Fruit fly (Drosophila melanogaster) whole organism, prepupa: Measurements from ENCODE around the gene CG13108.
A peak's percentile ranks its signal among the peaks of the same experiment; 100 is the strongest.

ENCODE experiments used
- CG11294 ChIP-seq: fragments of 200-800 bp; sonication (Bioruptor generic); IDR thresholded peaks from 2 replicates; pipeline ENCODE4 v1.3.6; 2022; ENCODE audit warnings: missing biosample characterization, missing genetic modification characterization
- CG11902 ChIP-seq: fragments of 200-800 bp; sonication (Bioruptor generic); optimal IDR thresholded peaks from 3 replicates; lab custom pipeline; 2016; ENCODE audit warnings: missing biosample characterization, missing genetic modification characterization
- CG15336 ChIP-seq: fragments of 200-800 bp; sonication (Bioruptor generic); IDR thresholded peaks from 2 replicates; pipeline ENCODE4 v1.3.6; 2022; ENCODE audit warnings: missing biosample characterization, missing genetic modification characterization
- CG1621 ChIP-seq: fragments of 200-800 bp; sonication (Bioruptor generic); optimal IDR thresholded peaks from 3 replicates; lab custom pipeline; 2018; ENCODE audit warnings: missing biosample characterization, mild to moderate bottlenecking, missing genetic modification characterization
- CG16779 ChIP-seq: fragments of 200-800 bp; sonication (Bioruptor generic); optimal IDR thresholded peaks from 3 replicates; lab custom pipeline; 2017; ENCODE audit warnings: missing biosample characterization, mild to moderate bottlenecking, missing genetic modification characterization
- CG3032 ChIP-seq: fragments of 200-800 bp; optimal IDR thresholded peaks from 2 replicates; lab custom pipeline; 2019; ENCODE audit warnings: missing biosample characterization, mild to moderate bottlenecking, missing genetic modification characterization, moderate library complexity
- CG32006 ChIP-seq: fragments of 200-800 bp; sonication (Bioruptor generic); optimal IDR thresholded peaks from 3 replicates; lab custom pipeline; 2017; ENCODE audit warnings: missing biosample characterization, mild to moderate bottlenecking, missing genetic modification characterization
- CG4318 ChIP-seq: fragments of 200-800 bp; sonication (Bioruptor generic); optimal IDR thresholded peaks from 3 replicates; lab custom pipeline; 2017; ENCODE audit warnings: missing biosample characterization, mild to moderate bottlenecking, missing genetic modification characterization
- CG6163 ChIP-seq: fragments of 200-800 bp; sonication (Bioruptor generic); IDR thresholded peaks from 3 replicates; pipeline ENCODE4 v1.3.6; 2022; ENCODE audit warnings: missing biosample characterization, missing genetic modification characterization
- CG6276 ChIP-seq: fragments of 200-800 bp; sonication (Bioruptor generic); optimal IDR thresholded peaks from 2 replicates; lab custom pipeline; 2017; ENCODE audit warnings: missing biosample characterization, mild to moderate bottlenecking, missing genetic modification characterization
- CG6808 ChIP-seq: fragments of 200-800 bp; sonication (Bioruptor generic); optimal IDR thresholded peaks from 3 replicates; lab custom pipeline; 2017; ENCODE audit warnings: missing biosample characterization, missing genetic modification characterization, mild to moderate bottlenecking, moderate library complexity, missing genetic modification reagents
- CG6854 ChIP-seq: fragments of 200-800 bp; sonication (Bioruptor generic); optimal IDR thresholded peaks from 2 replicates; lab custom pipeline; 2017; ENCODE audit warnings: missing biosample characterization, mild to moderate bottlenecking, missing genetic modification characterization
- CG7368 ChIP-seq: fragments of 200-800 bp; sonication (Bioruptor generic); optimal IDR thresholded peaks from 3 replicates; lab custom pipeline; 2016; ENCODE audit warnings: missing biosample characterization, missing genetic modification characterization
- CG8119 ChIP-seq: fragments of 200-800 bp; sonication (Bioruptor generic); IDR thresholded peaks from 3 replicates; pipeline ENCODE4 v1.3.6; 2022; ENCODE audit warnings: missing biosample characterization, missing genetic modification characterization
- CG8632 ChIP-seq: fragments of 200-800 bp; sonication (Bioruptor generic); optimal IDR thresholded peaks from 3 replicates; lab custom pipeline; 2016; ENCODE audit warnings: missing biosample characterization, missing genetic modification characterization
- CG9139 ChIP-seq: fragments of 200-800 bp; sonication (Bioruptor generic); optimal IDR thresholded peaks from 3 replicates; lab custom pipeline; 2017; ENCODE audit warnings: missing biosample characterization, mild to moderate bottlenecking, missing genetic modification characterization
- Eip75B ChIP-seq: fragments of 200-800 bp; sonication (Bioruptor generic); optimal IDR thresholded peaks from 3 replicates; lab custom pipeline; 2016; ENCODE audit warnings: missing biosample characterization, missing genetic modification characterization
- Eip78C ChIP-seq: fragments of 200-800 bp; sonication (Bioruptor generic); peaks from one replicate; lab custom pipeline; 2016; ENCODE audit warnings: missing biosample characterization, missing genetic modification characterization
- Eip93F ChIP-seq: fragments of 200-800 bp; sonication (Bioruptor generic); optimal IDR thresholded peaks from 2 replicates; lab custom pipeline; 2016; ENCODE audit warnings: missing biosample characterization, mild to moderate bottlenecking, missing genetic modification characterization
- Gug ChIP-seq: fragments of 200-800 bp; sonication (Bioruptor generic); IDR thresholded peaks from 2 replicates; pipeline ENCODE4 v1.3.6; 2022; ENCODE audit warnings: missing biosample characterization, missing genetic modification characterization
- Hr4 ChIP-seq: fragments of 200-800 bp; sonication (Bioruptor generic); optimal IDR thresholded peaks from 3 replicates; lab custom pipeline; 2016; ENCODE audit warnings: missing biosample characterization, missing genetic modification characterization
- Met ChIP-seq: fragments of 200-800 bp; sonication (Bioruptor generic); optimal IDR thresholded peaks from 3 replicates; lab custom pipeline; 2016; ENCODE audit warnings: missing biosample characterization, missing genetic modification characterization
- Smox ChIP-seq: fragments of 200-800 bp; sonication (Bioruptor generic); optimal IDR thresholded peaks from 3 replicates; lab custom pipeline; 2016; ENCODE audit warnings: missing biosample characterization, missing genetic modification characterization
- Sox102F ChIP-seq: fragments of 200-800 bp; sonication (Bioruptor generic); optimal IDR thresholded peaks from 2 replicates; lab custom pipeline; 2016; ENCODE audit warnings: missing biosample characterization, mild to moderate bottlenecking, missing genetic modification characterization
- Sox14 ChIP-seq: fragments of 200-800 bp; sonication (Bioruptor generic); optimal IDR thresholded peaks from 3 replicates; lab custom pipeline; 2016; ENCODE audit warnings: missing biosample characterization, missing genetic modification characterization
- Sox15 ChIP-seq: fragments of 200-800 bp; sonication (Bioruptor generic); optimal IDR thresholded peaks from 3 replicates; lab custom pipeline; 2016; ENCODE audit warnings: missing biosample characterization, missing genetic modification characterization
- achi ChIP-seq: fragments of 200-800 bp; sonication (Bioruptor generic); optimal IDR thresholded peaks from 3 replicates; lab custom pipeline; 2016; ENCODE audit warnings: missing biosample characterization, missing genetic modification characterization
- cyc ChIP-seq: fragments of 200-800 bp; sonication (Bioruptor generic); optimal IDR thresholded peaks from 3 replicates; lab custom pipeline; 2016; ENCODE audit warnings: missing biosample characterization, missing genetic modification characterization
- dac ChIP-seq: fragments of 200-800 bp; sonication (Bioruptor generic); optimal IDR thresholded peaks from 2 replicates; lab custom pipeline; 2017; ENCODE audit warnings: missing biosample characterization, mild to moderate bottlenecking, missing genetic modification characterization
- dsx ChIP-seq: fragments of 200-800 bp; optimal IDR thresholded peaks from 3 replicates; lab custom pipeline; 2019; ENCODE audit warnings: missing biosample characterization, mild to moderate bottlenecking, missing genetic modification characterization, moderate library complexity; ENCODE audit not compliant: poor library complexity, severe bottlenecking
- eg ChIP-seq: fragments of 200-800 bp; sonication (Bioruptor generic); IDR thresholded peaks from 3 replicates; pipeline ENCODE4 v1.3.6; 2022; ENCODE audit warnings: missing biosample characterization, missing genetic modification characterization
- fd59A ChIP-seq: fragments of 200-800 bp; sonication (Bioruptor generic); optimal IDR thresholded peaks from 2 replicates; lab custom pipeline; 2017; ENCODE audit warnings: missing biosample characterization, mild to moderate bottlenecking, missing genetic modification characterization, missing genetic modification reagents
- fd85E ChIP-seq: fragments of 200-800 bp; sonication (Bioruptor generic); optimal IDR thresholded peaks from 3 replicates; lab custom pipeline; 2016; ENCODE audit warnings: missing biosample characterization, missing genetic modification characterization
- lz ChIP-seq: fragments of 200-800 bp; sonication (Bioruptor generic); optimal IDR thresholded peaks from 3 replicates; lab custom pipeline; 2016; ENCODE audit warnings: missing biosample characterization, missing genetic modification characterization
- net ChIP-seq: fragments of 200-800 bp; sonication (Bioruptor generic); optimal IDR thresholded peaks from 3 replicates; lab custom pipeline; 2016; ENCODE audit warnings: missing biosample characterization, missing genetic modification characterization
- pdm3 ChIP-seq: fragments of 200-800 bp; sonication (Bioruptor generic); optimal IDR thresholded peaks from 3 replicates; lab custom pipeline; 2016; ENCODE audit warnings: missing biosample characterization, missing genetic modification characterization
- salr ChIP-seq, 2 experiments: fragments of 200-800 bp; sonication (Bioruptor generic); optimal IDR thresholded peaks; 3 replicates each; lab custom pipeline; 2016 to 2018; ENCODE audit warnings: missing biosample characterization in 2 of 2, missing genetic modification characterization in 2 of 2, mild to moderate bottlenecking in 1 of 2
- spab ChIP-seq: fragments of 200-800 bp; sonication (Bioruptor generic); optimal IDR thresholded peaks from 2 replicates; lab custom pipeline; 2017; ENCODE audit warnings: missing biosample characterization, mild to moderate bottlenecking, missing genetic modification characterization, missing genetic modification reagents
- svp ChIP-seq: fragments of 200-800 bp; sonication (Bioruptor generic); peaks from one replicate; lab custom pipeline; 2016; ENCODE audit warnings: missing biosample characterization, missing genetic modification characterization
- topi ChIP-seq: fragments of 200-800 bp; sonication (Bioruptor generic); optimal IDR thresholded peaks from 3 replicates; lab custom pipeline; 2016; ENCODE audit warnings: missing biosample characterization, missing genetic modification characterization

CG13108 gene

DNA sequence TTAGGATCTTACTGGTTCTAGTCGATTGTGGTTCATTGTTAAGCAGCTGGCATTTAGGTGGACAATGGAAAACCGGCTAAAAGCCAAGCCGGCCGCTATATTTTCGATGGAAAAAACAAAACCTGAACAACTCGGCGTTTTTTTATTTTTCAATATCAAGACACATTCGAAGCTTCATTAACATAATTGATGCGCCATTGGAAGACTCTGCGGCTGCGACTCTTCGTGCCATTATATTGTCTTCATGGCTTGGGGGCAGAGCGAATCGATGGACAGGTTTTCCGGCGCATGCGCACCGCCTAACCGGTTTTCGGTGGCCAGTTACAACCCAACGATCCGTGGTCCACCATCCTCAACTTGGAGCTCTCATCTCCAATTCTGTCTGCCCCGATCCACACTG, 27.3 kb upstream of the CG13108 start (continued):
- TF ChIP-seq CG1621 (tag; lab: Kevin White, UChicago) (no peak), achi (GFP tag; lab: Kevin White, UChicago) (no peak), svp (GFP tag; lab: Kevin White, UChicago) (no peak), salr (GFP tag; optimal IDR thresholded peaks at IDR 0.05; lab: Kevin White, UChicago) (no peak), CG6854 (no peak), fd85E (GFP tag; lab: Kevin White, UChicago) (no peak), CG6163 (no peak), Sox15 (GFP tag; lab: Kevin White, UChicago) (no peak), CG9139 (peak; percentile 39), dac (GFP tag; lab: Kevin White, UChicago) (no peak), Eip93F (no peak)
- TF ChIP-seq, all 60 proteins: peak for 9

DNA sequence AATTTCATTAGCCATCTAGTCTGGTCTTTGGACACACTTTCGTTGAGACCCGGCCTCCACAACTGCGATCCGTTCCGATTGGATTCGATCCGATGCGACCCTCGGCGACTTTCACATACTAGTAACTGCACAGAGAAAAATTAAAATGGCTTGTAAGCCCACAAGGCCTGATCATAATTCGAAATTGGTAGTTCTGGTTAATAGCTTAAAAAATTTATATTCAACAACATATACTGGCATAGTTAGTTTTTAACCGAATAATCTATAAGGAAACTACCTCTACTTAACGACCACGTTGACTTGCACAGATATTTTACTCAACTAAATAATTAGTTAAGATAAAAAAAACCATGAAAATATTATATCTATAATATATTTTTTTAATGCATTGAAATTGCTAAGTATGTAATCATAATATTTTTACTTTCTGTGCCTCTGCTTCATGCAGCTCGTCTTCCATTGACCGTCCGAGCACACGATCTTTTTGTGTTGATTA, 23.0 kb upstream of the CG13108 start:
- TF ChIP-seq Hr4 (peak; percentile 55), salr (GFP tag; optimal IDR thresholded peaks at IDR 0.05; lab: Kevin White, UChicago) (peak in 1 of 2 experiments; percentile 5), dac (GFP tag; lab: Kevin White, UChicago) (peak; percentile 51), CG3032 (tag; lab: Kevin White, UChicago) (no peak), svp (GFP tag; lab: Kevin White, UChicago) (peak; percentile 37), CG32006 (peak; percentile 83), CG4318 (peak; percentile 65), CG15336 (GFP tag; lab: Robert Waterston, UW) (0 out of 2 replicates have a peak, but pooled peaks have one; percentile 8), cyc (GFP tag; lab: Kevin White, UChicago) (no peak), fd59A (GFP tag; lab: Kevin White, UChicago) (no peak), CG16779 (tag; lab: Kevin White, UChicago) (no peak), CG8119 (GFP tag; lab: Robert Waterston, UW) (peak; percentile 38; the same call in 1 of the 3 replicates), Eip78C (GFP tag; lab: Kevin White, UChicago) (peak; percentile 67), achi (GFP tag; lab: Kevin White, UChicago) (peak; percentile 1), CG6276 (GFP tag; lab: Kevin White, UChicago) (peak; percentile 28)

- TF ChIP-seq lz (GFP tag; lab: Kevin White, UChicago) = no peak
These were observed 18.3 kb upstream of the CG13108 start for dm6 chr2L:9145761-9146160.

DNA sequence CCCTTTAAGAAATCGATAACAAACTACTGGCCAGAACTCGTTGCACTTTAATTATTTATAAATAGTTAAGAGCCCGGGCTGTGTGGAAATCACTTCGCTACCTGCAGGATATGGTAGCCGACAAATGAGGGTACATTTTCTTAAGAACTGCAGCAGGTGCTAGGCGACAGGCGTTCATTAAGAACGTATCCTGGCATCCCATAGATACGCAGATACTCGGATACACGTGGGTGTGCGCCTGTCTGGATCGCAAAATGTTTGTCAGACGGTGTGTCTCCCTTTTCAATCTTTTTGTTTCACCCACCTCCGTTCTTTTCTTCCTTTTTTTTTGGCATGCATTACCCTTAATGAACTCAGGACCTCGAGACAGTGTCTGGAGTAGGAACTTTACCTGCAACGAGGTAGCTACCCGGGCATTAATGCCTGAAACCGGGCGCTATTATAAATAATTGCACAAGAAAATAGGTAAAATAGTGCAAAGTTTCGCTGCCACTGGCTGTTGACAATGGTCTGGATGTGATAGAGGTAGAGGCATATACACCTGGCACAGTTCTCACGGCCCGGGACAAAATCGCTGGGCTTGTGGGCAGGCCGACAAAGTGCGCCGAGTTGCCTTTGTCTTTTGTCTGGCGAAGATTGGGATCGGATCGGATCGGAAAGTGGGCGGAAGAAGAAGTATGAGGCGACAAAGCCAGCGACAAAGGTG, 17.6 kb upstream of the CG13108 start:
- TF ChIP-seq pdm3 (GFP tag; lab: Kevin White, UChicago) (no peak), Eip75B (no peak), CG6163 (0 out of 3 replicates have a peak, but pooled peaks have one; percentile 11), dac (GFP tag; lab: Kevin White, UChicago) (no peak), Eip93F (no peak)
- TF ChIP-seq, all 60 proteins: peak for 1

DNA sequence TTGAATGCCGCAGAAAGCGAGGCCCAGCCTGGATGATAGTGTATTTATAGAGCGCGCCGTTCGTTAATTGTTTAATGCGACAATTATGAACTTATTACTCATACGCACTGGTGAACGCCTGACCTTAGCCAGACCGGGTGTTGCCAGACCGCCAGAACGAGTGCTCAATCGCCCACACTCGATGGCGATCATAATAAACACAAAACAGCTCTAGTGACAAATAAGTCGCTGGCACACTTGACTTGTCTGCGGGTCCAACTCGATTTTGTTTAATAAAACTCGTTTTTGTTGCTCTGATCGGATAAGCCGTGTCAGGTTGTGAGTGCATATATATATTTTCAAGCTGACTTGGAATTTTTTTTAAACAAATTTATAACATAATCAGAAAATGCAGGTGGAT, 15.9 kb upstream of the CG13108 start:
- TF ChIP-seq CG11902 (GFP tag; lab: Kevin White, UChicago) (no peak), CG11294 (GFP tag; lab: Robert Waterston, UW) (no peak), Sox102F (no peak), CG6163 (no peak), svp (GFP tag; lab: Kevin White, UChicago) (peak; percentile 67), Gug (no peak), topi (GFP tag; lab: Kevin White, UChicago) (no peak)

- TF ChIP-seq Sox102F (no peak), Eip75B (peak; percentile 21), spab (no peak), Smox (no peak), CG1621 (tag; lab: Kevin White, UChicago) (no peak), lz (GFP tag; lab: Kevin White, UChicago) (no peak), CG6808 (no peak), Sox14 (GFP tag; lab: Kevin White, UChicago) (no peak), CG7368 (GFP tag; lab: Kevin White, UChicago) (no peak), CG8119 (GFP tag; lab: Robert Waterston, UW) (peak; percentile 49; the same call in 1 of the 3 replicates), CG11902 (GFP tag; lab: Kevin White, UChicago) (no peak), dsx (no peak), net (GFP tag; lab: Kevin White, UChicago) (no peak), CG8632 (no peak), topi (GFP tag; lab: Kevin White, UChicago) (no peak), eg (GFP tag; lab: Robert Waterston, UW) (peak; percentile 54), dac (GFP tag; lab: Kevin White, UChicago) (no peak), Met (GFP tag; lab: Kevin White, UChicago) (no peak)
These were observed 14.6 kb upstream of the CG13108 start for dm6 chr2L:9149426-9149825.
